Fruit fly (Drosophila melanogaster) whole organism, embryonic: Measurements from ENCODE around the gene CG46303.

Experiments
- Awh ChIP-seq: fragments of 200-800 bp; sonication (Bioruptor generic); IDR thresholded peaks from 2 replicates; pipeline ENCODE4, ENCODE4 v1.3.6; 2022; ENCODE audit warnings: missing biosample characterization, missing genetic modification characterization
- BEAF-32 ChIP-seq: fragments of 200-800 bp; sonication (Bioruptor generic); optimal IDR thresholded peaks from 3 replicates; lab custom pipeline; 2017; ENCODE audit warnings: missing biosample characterization, missing genetic modification characterization, mild to moderate bottlenecking, moderate library complexity, missing genetic modification reagents
- CG10565 ChIP-seq: fragments of 200-800 bp; sonication (Bioruptor generic); optimal IDR thresholded peaks from 3 replicates; lab custom pipeline; 2016; ENCODE audit warnings: missing biosample characterization, mild to moderate bottlenecking, missing genetic modification characterization
- CG10654 ChIP-seq: fragments of 200-800 bp; sonication (Bioruptor generic); optimal IDR thresholded peaks from 2 replicates; lab custom pipeline; 2016; ENCODE audit warnings: missing biosample characterization, missing genetic modification characterization
- CG10959 ChIP-seq: fragments of 200-800 bp; sonication (Bioruptor generic); IDR thresholded peaks from 2 replicates; pipeline ENCODE4 v1.3.6; 2022; ENCODE audit warnings: missing biosample characterization, missing genetic modification characterization
- CG11093 ChIP-seq: fragments of 200-800 bp; sonication (Bioruptor generic); IDR thresholded peaks from 3 replicates; pipeline ENCODE4 v1.3.6; 2022; ENCODE audit warnings: missing biosample characterization, missing genetic modification characterization
- CG1233 ChIP-seq: fragments of 200-800 bp; sonication (Bioruptor generic); optimal IDR thresholded peaks from 4 replicates; lab custom pipeline; 2018; ENCODE audit warnings: missing biosample characterization, mild to moderate bottlenecking, missing genetic modification characterization
- CG13424 ChIP-seq: fragments of 200-800 bp; sonication (Bioruptor generic); optimal IDR thresholded peaks from 2 replicates; lab custom pipeline; 2019; ENCODE audit warnings: missing biosample characterization, mild to moderate bottlenecking, missing genetic modification characterization, moderate library complexity
- CG14667 ChIP-seq: fragments of 200-800 bp; sonication (Bioruptor generic); IDR thresholded peaks from 2 replicates; pipeline ENCODE4 v1.3.6; 2022; ENCODE audit warnings: missing biosample characterization, missing genetic modification characterization
- CG16813 ChIP-seq: fragments of 200-800 bp; sonication (Bioruptor generic); IDR thresholded peaks from 3 replicates; pipeline ENCODE4 v1.3.6; 2022; ENCODE audit warnings: missing biosample characterization, missing genetic modification characterization; ENCODE audit not compliant: partially characterized antibody
- CG18011 ChIP-seq: fragments of 200-800 bp; sonication (Bioruptor generic); optimal IDR thresholded peaks from 2 replicates; lab custom pipeline; 2017; ENCODE audit warnings: missing biosample characterization, missing genetic modification characterization, mild to moderate bottlenecking, moderate library complexity, missing genotype
- CG2202 ChIP-seq: fragments of 200-800 bp; sonication (Bioruptor generic); optimal IDR thresholded peaks from 2 replicates; lab custom pipeline; 2018; ENCODE audit warnings: missing biosample characterization, mild to moderate bottlenecking, missing genetic modification characterization
- CG30431 ChIP-seq: fragments of 200-800 bp; sonication (Bioruptor generic); optimal IDR thresholded peaks from 2 replicates; lab custom pipeline; 2017; ENCODE audit warnings: missing biosample characterization, missing genetic modification characterization
- CG3065 ChIP-seq: fragments of 200-800 bp; sonication (Bioruptor generic); optimal IDR thresholded peaks from 2 replicates; lab custom pipeline; 2016; ENCODE audit warnings: missing biosample characterization, missing genetic modification characterization
- CG3163 ChIP-seq: fragments of 200-800 bp; sonication (Bioruptor generic); optimal IDR thresholded peaks from 3 replicates; lab custom pipeline; 2016; ENCODE audit warnings: missing biosample characterization, missing genetic modification characterization
- CG4328 ChIP-seq: fragments of 200-800 bp; sonication (Bioruptor generic); optimal IDR thresholded peaks from 3 replicates; lab custom pipeline; 2017; ENCODE audit warnings: missing biosample characterization, missing genetic modification reagents, missing genetic modification characterization
- CG4404 ChIP-seq: fragments of 200-800 bp; sonication (Bioruptor generic); IDR thresholded peaks from 2 replicates; pipeline ENCODE4 v1.3.6; 2022; ENCODE audit warnings: missing biosample characterization, missing genetic modification characterization
- CG8281 ChIP-seq: fragments of 200-800 bp; sonication (Bioruptor generic); optimal IDR thresholded peaks from 2 replicates; lab custom pipeline; 2018; ENCODE audit warnings: missing biosample characterization, mild to moderate bottlenecking, missing genetic modification characterization, moderate library complexity
- CG8478 ChIP-seq: fragments of >200 bp; optimal IDR thresholded peaks from 2 replicates; lab custom pipeline; 2018
- Camta ChIP-seq: fragments of 200-800 bp; sonication (Bioruptor generic); optimal IDR thresholded peaks from 2 replicates; lab custom pipeline; 2016; ENCODE audit warnings: missing biosample characterization, missing genetic modification characterization
- Chrac-16 ChIP-seq: fragments of 200-800 bp; sonication (Bioruptor generic); optimal IDR thresholded peaks from 3 replicates; lab custom pipeline; 2016; ENCODE audit warnings: missing biosample characterization, missing genetic modification characterization
- Ets97D ChIP-seq: fragments of 200-800 bp; sonication (Bioruptor generic); optimal IDR thresholded peaks from 3 replicates; lab custom pipeline; 2016; ENCODE audit warnings: missing biosample characterization, missing genetic modification characterization
- NC2β ChIP-seq: fragments of 200-800 bp; sonication (Bioruptor generic); optimal IDR thresholded peaks from 2 replicates; lab custom pipeline; 2016; ENCODE audit warnings: missing biosample characterization, missing genetic modification characterization
- NFAT ChIP-seq: fragments of 200-800 bp; sonication (Bioruptor generic); IDR thresholded peaks from 2 replicates; pipeline ENCODE4 v1.3.6; 2022; ENCODE audit warnings: missing biosample characterization, missing genetic modification characterization
- Nf-YB ChIP-seq: fragments of 200-800 bp; sonication (Bioruptor generic); optimal IDR thresholded peaks from 3 replicates; lab custom pipeline; 2019; ENCODE audit warnings: missing biosample characterization, mild to moderate bottlenecking, missing genetic modification characterization, moderate library complexity
- Nf-YC ChIP-seq: fragments of 200-800 bp; optimal IDR thresholded peaks from 3 replicates; lab custom pipeline; 2019; ENCODE audit warnings: missing biosample characterization, mild to moderate bottlenecking, missing genetic modification characterization, moderate library complexity
- PHDP ChIP-seq: fragments of 200-800 bp; sonication (Bioruptor generic); optimal IDR thresholded peaks from 3 replicates; lab custom pipeline; 2018; ENCODE audit warnings: missing biosample characterization, mild to moderate bottlenecking, missing genetic modification characterization, moderate library complexity
- Side ChIP-seq: fragments of 200-800 bp; sonication (Bioruptor generic); optimal IDR thresholded peaks from 2 replicates; lab custom pipeline; 2016; ENCODE audit warnings: missing biosample characterization, missing genetic modification characterization
- Sry-β ChIP-seq: fragments of 200-800 bp; sonication (Bioruptor generic); optimal IDR thresholded peaks from 2 replicates; lab custom pipeline; 2018; ENCODE audit warnings: missing biosample characterization, mild to moderate bottlenecking, missing genetic modification characterization, moderate library complexity
- ab ChIP-seq: fragments of 200-800 bp; sonication (Bioruptor generic); optimal IDR thresholded peaks from 2 replicates; lab custom pipeline; 2016; ENCODE audit warnings: missing biosample characterization, missing genetic modification characterization
- amos ChIP-seq: fragments of 200-800 bp; sonication (Bioruptor generic); IDR thresholded peaks from 2 replicates; pipeline ENCODE4 v1.3.6; 2022; ENCODE audit warnings: missing biosample characterization, missing genetic modification characterization; ENCODE audit not compliant: partially characterized antibody
- aop ChIP-seq: fragments of 200-800 bp; sonication (Bioruptor generic); IDR thresholded peaks from 2 replicates; pipeline ENCODE4 v1.3.6; 2022; ENCODE audit warnings: missing biosample characterization, missing genetic modification characterization
- ase ChIP-seq: fragments of 200-800 bp; sonication (Bioruptor generic); IDR thresholded peaks from 3 replicates; pipeline ENCODE4 v1.3.6; 2022; ENCODE audit warnings: missing biosample characterization, missing genetic modification characterization
- cato ChIP-seq: fragments of 200-800 bp; sonication (Bioruptor generic); optimal IDR thresholded peaks from 2 replicates; lab custom pipeline; 2016; ENCODE audit warnings: missing biosample characterization, missing genetic modification characterization, borderline replicate concordance
- chn ChIP-seq: fragments of 200-800 bp; sonication (Bioruptor generic); optimal IDR thresholded peaks from 2 replicates; lab custom pipeline; 2016; ENCODE audit warnings: missing biosample characterization, missing genetic modification characterization
- crp ChIP-seq, 2 experiments: fragments of 200-800 bp; sonication (Bioruptor generic); optimal IDR thresholded peaks; 2 replicates in 1 of 2; 3 replicates in 1 of 2; lab custom pipeline; 2017; ENCODE audit warnings: missing biosample characterization in 2 of 2, missing genetic modification characterization in 2 of 2, mild to moderate bottlenecking in 1 of 2, moderate library complexity in 1 of 2
- dati ChIP-seq: fragments of 200-800 bp; sonication (Bioruptor generic); IDR thresholded peaks from 2 replicates; pipeline ENCODE4 v1.3.6; 2022; ENCODE audit warnings: missing biosample characterization, missing genetic modification characterization
- eve ChIP-seq, 2 experiments: fragments of >200 bp; optimal IDR thresholded peaks; 2 replicates each; lab custom pipeline; 2017; ENCODE audit warnings: missing biosample characterization in 2 of 2, missing genetic modification characterization in 2 of 2
- ftz-f1 ChIP-seq: fragments of 200-800 bp; sonication (Bioruptor generic); optimal IDR thresholded peaks from 2 replicates; lab custom pipeline; 2016; ENCODE audit warnings: missing biosample characterization, missing genetic modification characterization
- h ChIP-seq: fragments of >200 bp; optimal IDR thresholded peaks from 2 replicates; lab custom pipeline; 2017
- hth ChIP-seq: fragments of >200 bp; optimal IDR thresholded peaks from 2 replicates; lab custom pipeline; 2017; ENCODE audit warnings: inconsistent platforms
- jigr1 ChIP-seq: fragments of 200-800 bp; sonication (Bioruptor generic); IDR thresholded peaks from 3 replicates; pipeline ENCODE4 v1.3.6; 2022; ENCODE audit warnings: missing biosample characterization, missing genetic modification characterization
- lbe ChIP-seq: fragments of 200-800 bp; sonication (Bioruptor generic); optimal IDR thresholded peaks from 2 replicates; lab custom pipeline; 2016; ENCODE audit warnings: missing biosample characterization, mild to moderate bottlenecking, missing genetic modification characterization
- nerfin-1 ChIP-seq: fragments of 200-800 bp; sonication (Bioruptor generic); optimal IDR thresholded peaks from 3 replicates; lab custom pipeline; 2019; ENCODE audit warnings: missing biosample characterization, mild to moderate bottlenecking, missing genetic modification characterization, moderate library complexity
- sens ChIP-seq: fragments of 200-800 bp; sonication (Bioruptor generic); peaks from one replicate; lab custom pipeline; 2016; ENCODE audit warnings: missing biosample characterization, missing genetic modification characterization
- shn ChIP-seq: fragments of 200-800 bp; sonication (Bioruptor generic); optimal IDR thresholded peaks from 3 replicates; lab custom pipeline; 2016; ENCODE audit warnings: missing biosample characterization, missing genetic modification characterization
- tgo ChIP-seq: fragments of 200-800 bp; sonication (Bioruptor generic); IDR thresholded peaks from 3 replicates; pipeline ENCODE4 v1.3.6; 2022; ENCODE audit warnings: missing biosample characterization, missing genetic modification characterization
- ttk ChIP-seq: fragments of 200-800 bp; sonication (Bioruptor generic); IDR thresholded peaks from 2 replicates; pipeline ENCODE4 v2.1.2; 2022; ENCODE audit warnings: missing biosample characterization, missing genetic modification characterization
- usp ChIP-seq: fragments of >200 bp; optimal IDR thresholded peaks from 2 replicates; lab custom pipeline; 2017; ENCODE audit warnings: missing biosample characterization, missing genetic modification characterization
- zf30C ChIP-seq: fragments of 200-800 bp; sonication (Bioruptor generic); optimal IDR thresholded peaks from 3 replicates; lab custom pipeline; 2018; ENCODE audit warnings: missing biosample characterization, mild to moderate bottlenecking, missing genetic modification characterization

The CG46303 gene

DNA sequence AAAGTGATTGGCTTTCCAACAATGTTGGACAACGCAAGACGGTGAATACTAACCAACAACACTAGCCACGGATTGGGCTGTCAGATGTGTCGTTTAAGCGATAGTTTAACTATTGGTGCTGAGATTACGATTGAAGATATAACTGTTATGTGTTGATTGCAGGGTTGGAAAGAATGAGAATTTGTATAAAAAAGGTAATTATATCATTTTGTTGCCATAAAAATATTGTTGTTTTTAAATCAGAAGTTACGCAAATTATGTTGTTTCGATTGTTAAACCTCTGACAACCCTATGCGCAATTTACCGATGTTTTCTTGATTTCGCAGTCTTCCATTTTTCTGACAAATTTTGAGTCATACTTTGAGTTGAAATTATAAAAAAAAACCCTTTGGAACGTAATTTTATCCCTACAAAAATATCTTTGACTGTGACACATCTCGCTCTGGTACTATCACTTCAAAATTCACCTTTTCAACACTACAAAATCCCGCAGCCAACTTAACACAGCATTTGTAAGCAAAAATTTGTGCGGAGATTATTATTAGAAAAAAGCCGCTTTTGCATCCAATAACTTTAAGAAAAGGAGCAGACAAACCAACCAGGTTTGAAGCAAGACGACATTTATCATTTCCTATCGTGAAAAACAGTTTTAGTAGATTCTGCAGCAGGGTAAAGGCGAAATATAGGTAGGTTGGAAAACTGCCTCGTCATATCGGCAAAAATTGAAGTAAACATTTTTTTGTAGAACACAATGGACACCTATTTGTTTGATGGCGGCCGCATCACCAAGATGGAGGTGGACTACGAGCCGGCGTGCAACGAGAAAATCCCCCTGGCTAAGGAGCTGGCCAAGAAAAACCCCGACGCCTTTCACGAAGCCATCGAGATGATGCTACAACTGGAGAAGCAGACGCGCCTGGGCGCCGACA, 32.5 kb upstream of the CG46303 start, which contains the start of the genes Hat1 and Rpn5 (continued):
- peak; percentile 80 for TF ChIP-seq Chrac-16 (GFP tag; lab: Kevin White, UChicago)
- TF ChIP-seq jigr1 (GFP tag; lab: Robert Waterston, UW): peak; percentile 28; the same call in 1 of the 3 replicates
- peak; percentile 36 for TF ChIP-seq CG8281 (tag; lab: Kevin White, UChicago)
- TF ChIP-seq CG8478 (lab: Kevin White, UChicago): no peak
- TF ChIP-seq CG11093: peak; percentile 62; the same call in 1 of the 3 replicates
- TF ChIP-seq sens: peak; percentile 98
- TF ChIP-seq ase (GFP tag; lab: Robert Waterston, UW): peak; percentile 51; the same call in 1 of the 3 replicates
- TF ChIP-seq Camta (GFP tag; lab: Kevin White, UChicago): peak; percentile 90
- TF ChIP-seq cato (GFP tag; lab: Kevin White, UChicago): peak; percentile 76
- TF ChIP-seq CG10654 (GFP tag; lab: Kevin White, UChicago): peak; percentile 78
- TF ChIP-seq CG14667 (GFP tag; lab: Robert Waterston, UW): peak; percentile 33; the same call in 1 of the 2 replicates
- peak; percentile 4 for TF ChIP-seq ftz-f1 (GFP tag; lab: Kevin White, UChicago)
- TF ChIP-seq CG30431 (GFP tag; lab: Kevin White, UChicago): peak; percentile 67
- peak; percentile 83 for TF ChIP-seq CG4404 (GFP tag; lab: Robert Waterston, UW)
- peak; percentile 17 for TF ChIP-seq CG10565 (GFP tag; lab: Kevin White, UChicago)
- peak; percentile 51 for TF ChIP-seq CG3065 (GFP tag; lab: Kevin White, UChicago)
- TF ChIP-seq dati: no peak
- TF ChIP-seq ab (GFP tag; lab: Kevin White, UChicago): peak; percentile 82
- no peak for TF ChIP-seq zf30C
- no peak for TF ChIP-seq aop (GFP tag; lab: Robert Waterston, UW)
- peak; percentile 59; the same call in 1 of the 2 replicates for TF ChIP-seq NFAT (GFP tag; lab: Robert Waterston, UW)
- no peak for TF ChIP-seq eve (GFP tag; optimal IDR thresholded peaks at IDR 0.05; lab: Kevin White, UChicago)
- TF ChIP-seq tgo (GFP tag; lab: Robert Waterston, UW): peak; percentile 70
- TF ChIP-seq Ets97D (GFP tag; lab: Kevin White, UChicago): peak; percentile 87
- TF ChIP-seq Nf-YC (tag; lab: Kevin White, UChicago): peak; percentile 69
- peak; percentile 79 for TF ChIP-seq NC2β (GFP tag; lab: Kevin White, UChicago)
- peak; percentile 66 for TF ChIP-seq PHDP (tag; lab: Kevin White, UChicago)
- peak; percentile 54 for TF ChIP-seq nerfin-1 (tag; lab: Kevin White, UChicago)
- peak; percentile 75 for TF ChIP-seq CG3163 (GFP tag; lab: Kevin White, UChicago)
- peak; percentile 79 for TF ChIP-seq lbe (GFP tag; lab: Kevin White, UChicago)
- TF ChIP-seq CG13424 (tag; lab: Kevin White, UChicago): peak; percentile 71
- TF ChIP-seq h (lab: Kevin White, UChicago): no peak
- peak; percentile 47 for TF ChIP-seq Nf-YB (GFP tag; lab: Kevin White, UChicago)
- TF ChIP-seq amos (GFP tag; lab: Robert Waterston, UW): peak; percentile 68
- peak; percentile 65 for TF ChIP-seq CG1233
- TF ChIP-seq CG10959: no peak
- no peak for TF ChIP-seq usp (GFP tag; lab: Kevin White, UChicago)
- peak; percentile 90 for TF ChIP-seq BEAF-32 (GFP tag; lab: Kevin White, UChicago)
- TF ChIP-seq shn (GFP tag; lab: Kevin White, UChicago): peak; percentile 91
- TF ChIP-seq CG4328 (GFP tag; lab: Kevin White, UChicago): peak; percentile 59
- no peak for TF ChIP-seq Awh (GFP tag; lab: Robert Waterston, UW)
- peak in 1 of 2 experiments; percentile 51 for TF ChIP-seq crp (GFP tag; optimal IDR thresholded peaks at IDR 0.05; lab: Kevin White, UChicago)
- peak; percentile 90 for TF ChIP-seq Side (GFP tag; lab: Kevin White, UChicago)
- TF ChIP-seq hth (lab: Kevin White, UChicago): no peak
- peak; percentile 78 for TF ChIP-seq CG16813 (GFP tag; lab: Robert Waterston, UW)
- TF ChIP-seq CG2202 (tag; lab: Kevin White, UChicago): peak; percentile 46
- TF ChIP-seq ttk (GFP tag; lab: Robert Waterston, UW): peak; percentile 54; the same call in 1 of the 2 replicates
- peak; percentile 69 for TF ChIP-seq CG18011 (GFP tag; lab: Kevin White, UChicago)
- peak; percentile 90 for TF ChIP-seq Sry-β (GFP tag; lab: Kevin White, UChicago)
- TF ChIP-seq chn: peak; percentile 91
